Fruit fly (Drosophila melanogaster): ENCODE measurements around the gene m.

The m gene

dm6 chrX:11806867-11807747 lies 53.0 kb downstream of the m start, which contains the start of gene Hsc70-3 (continued):
- TF ChIP-seq CG16813 (GFP tag; IDR thresholded peaks at IDR 0.05; ENCODE audit: partially characterized antibody) (peak; percentile 73), kni (GFP tag; optimal IDR thresholded peaks at IDR 0.05) (peak; percentile 91), Mad (GFP tag; optimal IDR thresholded peaks at IDR 0.05) (no peak), Poxn (GFP tag; IDR thresholded peaks at IDR 0.05) (no peak), CG2116 (GFP tag; optimal IDR thresholded peaks at IDR 0.05) (peak; percentile 46), cg (GFP tag; optimal IDR thresholded peaks at IDR 0.05) (no peak), Optix (GFP tag; IDR thresholded peaks at IDR 0.05) (0 out of 3 replicates have a peak, but pooled peaks have one; percentile 6), CG12391 (tag; optimal IDR thresholded peaks at IDR 0.05) (peak; percentile 54), Dp (GFP tag; optimal IDR thresholded peaks at IDR 0.05) (peak; percentile 0), CG3065 (GFP tag; optimal IDR thresholded peaks at IDR 0.05) (peak; percentile 49), hbn (GFP tag; IDR thresholded peaks at IDR 0.05; ENCODE audit: partially characterized antibody) (peak; percentile 60; the same call in 1 of the 2 replicates), CG2875 (GFP tag; optimal IDR thresholded peaks at IDR 0.05) (peak; percentile 81), lov (optimal IDR thresholded peaks at IDR 0.05) (no peak), lov (GFP tag; IDR thresholded peaks at IDR 0.05) (peak; percentile 47; the same call in 1 of the 3 replicates), gce (GFP tag; IDR thresholded peaks at IDR 0.05) (no peak), BtbVII (GFP tag; optimal IDR thresholded peaks at IDR 0.05) (peak; percentile 11), row (GFP tag; IDR thresholded peaks at IDR 0.05) (peak; percentile 83), Eip74EF (GFP tag; optimal IDR thresholded peaks at IDR 0.05) (peak in 1 of 2 experiments; percentile 32), Six4 (GFP tag; optimal IDR thresholded peaks at IDR 0.05) (no peak), wek (GFP tag; optimal IDR thresholded peaks at IDR 0.05) (peak; percentile 71), Spps (tag; optimal IDR thresholded peaks at IDR 0.05) (peak; percentile 5), sr (GFP tag; IDR thresholded peaks at IDR 0.05) (peak; percentile 86), lola (GFP tag; optimal IDR thresholded peaks at IDR 0.05) (no peak), pzg (GFP tag; optimal IDR thresholded peaks at IDR 0.05) (peak; percentile 27), CG8290 (GFP tag; optimal IDR thresholded peaks at IDR 0.05) (peak; percentile 7), CG8290 (tag; optimal IDR thresholded peaks at IDR 0.05) (peak in 1 of 2 experiments; percentile 40), tio (GFP tag; optimal IDR thresholded peaks at IDR 0.05) (no peak), danr (GFP tag; IDR thresholded peaks at IDR 0.05) (no peak), exex (tag; optimal IDR thresholded peaks at IDR 0.05) (no peak), CG33213 (GFP tag; optimal IDR thresholded peaks at IDR 0.05) (peak; percentile 11), pros (GFP tag; optimal IDR thresholded peaks at IDR 0.05) (peak; percentile 66), CG18011 (GFP tag; optimal IDR thresholded peaks at IDR 0.05) (peak; percentile 3), Myb (GFP tag; optimal IDR thresholded peaks at IDR 0.05) (no peak), Rfx (GFP tag; IDR thresholded peaks at IDR 0.05) (0 out of 2 replicates have a peak, but pooled peaks have one; percentile 3), CG5953 (GFP tag; IDR thresholded peaks at IDR 0.05) (peak; percentile 59; the same call in 1 of the 2 replicates), CG17829 (tag; optimal IDR thresholded peaks at IDR 0.05) (peak; percentile 46), CG10321 (GFP tag; IDR thresholded peaks at IDR 0.05) (no peak), CG11695 (GFP tag; IDR thresholded peaks at IDR 0.05) (0 out of 3 replicates have a peak, but pooled peaks have one; percentile 18), CG13296 (GFP tag; optimal IDR thresholded peaks at IDR 0.05) (peak; percentile 13), CG12236 (GFP tag; optimal IDR thresholded peaks at IDR 0.05) (peak; percentile 12), CG8089 (GFP tag; optimal IDR thresholded peaks at IDR 0.05) (peak; percentile 34), Bdp1 (GFP tag; optimal IDR thresholded peaks at IDR 0.05) (no peak), stc (GFP tag; IDR thresholded peaks at IDR 0.05) (peak; percentile 11; the same call in 1 of the 2 replicates), onecut (GFP tag; IDR thresholded peaks at IDR 0.05) (peak; percentile 28), CG16863 (GFP tag; optimal IDR thresholded peaks at IDR 0.05) (peak; percentile 11), grn (GFP tag; optimal IDR thresholded peaks at IDR 0.05) (no peak), CG34376 (GFP tag; optimal IDR thresholded peaks at IDR 0.05) (peak; percentile 1), MTF-1 (GFP tag; optimal IDR thresholded peaks at IDR 0.05; ENCODE audit: borderline replicate concordance) (peak; percentile 79)
